Worm (Caenorhabditis elegans): ENCODE results near the gene ddl-3.
"Not testable (repeated sequence)": the region's sequence is repeated elsewhere in the genome, so short reads cannot be mapped to it uniquely, and the experiment has no call there.

- TF ChIP-seq egl-27 (tag; optimal IDR thresholded peaks at IDR 0.05); nhr-12 (tag; optimal IDR thresholded peaks at IDR 0.05); fkh-10 (GFP tag; optimal IDR thresholded peaks at IDR 0.05); ztf-4 (tag; optimal IDR thresholded peaks at IDR 0.05); aly-2 (tag; optimal IDR thresholded peaks at IDR 0.05); snpc-4 (tag; optimal IDR thresholded peaks at IDR 0.05); fos-1 (tag; optimal IDR thresholded peaks at IDR 0.05); zag-1 (tag; optimal IDR thresholded peaks at IDR 0.05); unc-39 (tag; optimal IDR thresholded peaks at IDR 0.05); tbx-2 (tag; optimal IDR thresholded peaks at IDR 0.05); elt-2 (tag; optimal IDR thresholded peaks at IDR 0.05): not testable (repeated sequence)
Observed at ce11 chrII:14301927-14302326, 42.3 kb downstream of the ddl-3 start, which contains the start of gene ctl-2.

All from whole organism, L3 larva.